Fruit fly (Drosophila melanogaster): ENCODE data around the gene CG32573.
A peak's percentile ranks its signal among the peaks of the same experiment; 100 is the strongest.

dm6 chrX:16647737-16648434, 3.3 kb upstream of the CG32573 start:
- no peak for TF ChIP-seq CG14655 (GFP tag; optimal IDR thresholded peaks at IDR 0.05)
- TF ChIP-seq CG34367 (tag; optimal IDR thresholded peaks at IDR 0.05): no peak
- TF ChIP-seq CG8301 (tag; optimal IDR thresholded peaks at IDR 0.05): no peak
- TF ChIP-seq CG15710 (tag; optimal IDR thresholded peaks at IDR 0.05): no peak
- TF ChIP-seq CG10348 (GFP tag; IDR thresholded peaks at IDR 0.05): no peak
- TF ChIP-seq Ets98B (GFP tag; IDR thresholded peaks at IDR 0.05): peak; percentile 9; the same call in 1 of the 2 replicates
- no peak for TF ChIP-seq CG8159 (tag; optimal IDR thresholded peaks at IDR 0.05)
- no peak for TF ChIP-seq Pif1A (GFP tag; optimal IDR thresholded peaks at IDR 0.05)
